Worm (Caenorhabditis elegans) whole organism, late embryonic: ENCODE measurements around the gene C49F5.8.

Experiments used
- F13H6.1 ChIP-seq: sonication (generic microtip); optimal IDR thresholded peaks from 2 replicates; lab custom pipeline; 2016; ENCODE audit warnings: missing genetic modification characterization, missing compliant biosample characterization
- K02D7.2 ChIP-seq: sonication (generic microtip); optimal IDR thresholded peaks from 2 replicates; lab custom pipeline; 2017; ENCODE audit warnings: mild to moderate bottlenecking, missing genetic modification characterization, missing compliant biosample characterization
- K09A11.1 ChIP-seq: sonication (generic microtip); optimal IDR thresholded peaks from 2 replicates; lab custom pipeline; 2017; ENCODE audit warnings: antibody characterized with exemption, mild to moderate bottlenecking, missing genetic modification characterization, missing compliant biosample characterization; ENCODE audit not compliant: insufficient read depth
- Y22D7AL.16 ChIP-seq: sonication (generic microtip); optimal IDR thresholded peaks from 2 replicates; lab custom pipeline; 2016; ENCODE audit warnings: missing genetic modification characterization, missing compliant biosample characterization
- ahr-1 ChIP-seq: sonication (generic microtip); optimal IDR thresholded peaks from 2 replicates; lab custom pipeline; 2016; ENCODE audit warnings: missing genetic modification characterization, missing compliant biosample characterization
- ama-1 ChIP-seq: fragments of 150-350 bp; optimal IDR thresholded peaks from 2 replicates; lab custom pipeline; 2014
- ceh-14 ChIP-seq: sonication (generic microtip); optimal IDR thresholded peaks from 2 replicates; lab custom pipeline; 2016; ENCODE audit warnings: missing genotype, missing genetic modification characterization, missing compliant biosample characterization
- ceh-18 ChIP-seq: sonication (generic microtip); optimal IDR thresholded peaks from 2 replicates; lab custom pipeline; 2016; ENCODE audit warnings: missing genetic modification characterization, missing compliant biosample characterization
- ceh-19 ChIP-seq: fragments of 200-800 bp; sonication (Bioruptor generic); optimal IDR thresholded peaks from 2 replicates; lab custom pipeline; 2018; ENCODE audit warnings: mild to moderate bottlenecking, missing genetic modification characterization, missing compliant biosample characterization
- ceh-22 ChIP-seq: sonication (generic microtip); optimal IDR thresholded peaks from 2 replicates; lab custom pipeline; 2017; ENCODE audit warnings: missing biosample characterization, missing genetic modification characterization
- ceh-24 ChIP-seq: sonication (generic microtip); optimal IDR thresholded peaks from 2 replicates; lab custom pipeline; 2016; ENCODE audit warnings: mild to moderate bottlenecking, missing genetic modification characterization, missing compliant biosample characterization
- ceh-30 ChIP-seq: fragments of 150-350 bp; optimal IDR thresholded peaks from 2 replicates; lab custom pipeline; 2014; ENCODE audit warnings: missing biosample characterization, missing genetic modification characterization
- ceh-31 ChIP-seq: sonication (generic microtip); optimal IDR thresholded peaks from 2 replicates; lab custom pipeline; 2016; ENCODE audit warnings: missing genetic modification characterization, missing compliant biosample characterization
- ceh-9 ChIP-seq: sonication (generic microtip); optimal IDR thresholded peaks from 2 replicates; lab custom pipeline; 2016; ENCODE audit warnings: mild to moderate bottlenecking, missing genetic modification characterization, inconsistent platforms, missing compliant biosample characterization
- elt-2 ChIP-seq: sonication (generic microtip); optimal IDR thresholded peaks from 2 replicates; lab custom pipeline; 2016; ENCODE audit warnings: missing genetic modification reagents, missing genetic modification characterization, missing compliant biosample characterization
- ets-4 ChIP-seq: sonication (generic microtip); optimal IDR thresholded peaks from 2 replicates; lab custom pipeline; 2016; ENCODE audit warnings: missing genetic modification characterization, missing compliant biosample characterization
- eyg-1 ChIP-seq: sonication (generic microtip); optimal IDR thresholded peaks from 2 replicates; lab custom pipeline; 2016; ENCODE audit warnings: missing genotype, missing genetic modification characterization, missing compliant biosample characterization
- fax-1 ChIP-seq: sonication (generic microtip); optimal IDR thresholded peaks from 2 replicates; lab custom pipeline; 2016; ENCODE audit warnings: missing genotype, missing genetic modification characterization, missing compliant biosample characterization
- fkh-10 ChIP-seq: fragments of 150-350 bp; optimal IDR thresholded peaks from 2 replicates; lab custom pipeline; 2014; ENCODE audit warnings: missing biosample characterization, missing genetic modification reagents, missing genetic modification characterization
- fkh-6 ChIP-seq: sonication (generic microtip); optimal IDR thresholded peaks from 2 replicates; lab custom pipeline; 2016; ENCODE audit warnings: missing genetic modification characterization, missing compliant biosample characterization
- hlh-13 ChIP-seq: fragments of 200-800 bp; sonication (Bioruptor generic); optimal IDR thresholded peaks from 2 replicates; lab custom pipeline; 2018; ENCODE audit warnings: mild to moderate bottlenecking, missing genetic modification characterization, missing compliant biosample characterization
- hlh-30 ChIP-seq: sonication (generic microtip); optimal IDR thresholded peaks from 2 replicates; lab custom pipeline; 2017; ENCODE audit warnings: antibody characterized with exemption, missing genetic modification characterization, missing compliant biosample characterization; ENCODE audit not compliant: insufficient read depth
- hlh-6 ChIP-seq: sonication (generic microtip); optimal IDR thresholded peaks from 2 replicates; lab custom pipeline; 2016; ENCODE audit warnings: missing genotype, missing genetic modification characterization, missing compliant biosample characterization
- lim-6 ChIP-seq: sonication (generic microtip); optimal IDR thresholded peaks from 2 replicates; lab custom pipeline; 2016; ENCODE audit warnings: missing genetic modification characterization, missing compliant biosample characterization
- lin-11 ChIP-seq: fragments of 200-800 bp; sonication (Bioruptor generic); optimal IDR thresholded peaks from 2 replicates; lab custom pipeline; 2018; ENCODE audit warnings: mild to moderate bottlenecking, missing genetic modification characterization, missing compliant biosample characterization
- madf-2 ChIP-seq: sonication (generic microtip); optimal IDR thresholded peaks from 2 replicates; lab custom pipeline; 2017; ENCODE audit warnings: missing genetic modification characterization, missing compliant biosample characterization
- nfya-1 ChIP-seq: sonication (generic microtip); optimal IDR thresholded peaks from 2 replicates; lab custom pipeline; 2017; ENCODE audit warnings: missing genetic modification characterization, mild to moderate bottlenecking, missing compliant biosample characterization, antibody characterized with exemption, moderate library complexity
- nhr-232 ChIP-seq: sonication (generic microtip); optimal IDR thresholded peaks from 2 replicates; lab custom pipeline; 2016; ENCODE audit warnings: missing genetic modification characterization, missing compliant biosample characterization
- npax-4 ChIP-seq: sonication (generic microtip); optimal IDR thresholded peaks from 2 replicates; lab custom pipeline; 2016; ENCODE audit warnings: missing genetic modification characterization, missing compliant biosample characterization
- pax-1 ChIP-seq: fragments of 150-350 bp; optimal IDR thresholded peaks from 2 replicates; lab custom pipeline; 2014; ENCODE audit warnings: missing biosample characterization, missing genetic modification characterization
- pha-2 ChIP-seq: sonication (generic microtip); optimal IDR thresholded peaks from 2 replicates; lab custom pipeline; 2017; ENCODE audit warnings: mild to moderate bottlenecking, missing genetic modification characterization, missing compliant biosample characterization
- pha-4 ChIP-seq: fragments of 150-350 bp; optimal IDR thresholded peaks from 2 replicates; lab custom pipeline; 2018; ENCODE audit warnings: missing biosample characterization, missing genetic modification reagents, missing genetic modification characterization
- pqm-1 ChIP-seq: sonication (generic microtip); optimal IDR thresholded peaks from 2 replicates; lab custom pipeline; 2016; ENCODE audit warnings: missing genetic modification characterization, missing compliant biosample characterization
- pros-1 ChIP-seq: fragments of 150-350 bp; optimal IDR thresholded peaks from 2 replicates; lab custom pipeline; 2014; ENCODE audit warnings: missing biosample characterization, missing genetic modification reagents, missing genetic modification characterization
- rnt-1 ChIP-seq: sonication (generic microtip); optimal IDR thresholded peaks from 2 replicates; lab custom pipeline; 2016; ENCODE audit warnings: missing genetic modification characterization, missing compliant biosample characterization
- sdc-2 ChIP-seq: sonication (generic microtip); optimal IDR thresholded peaks from 2 replicates; lab custom pipeline; 2016; ENCODE audit warnings: missing genotype, missing genetic modification characterization, missing compliant biosample characterization
- sox-2 ChIP-seq: fragments of 200-800 bp; sonication (Bioruptor generic); IDR thresholded peaks from 2 replicates; pipeline ENCODE4 v1.3.6; 2022; ENCODE audit warnings: missing genetic modification reagents, missing genetic modification characterization, missing compliant biosample characterization
- sox-4 ChIP-seq: sonication (generic microtip); optimal IDR thresholded peaks from 2 replicates; lab custom pipeline; 2017; ENCODE audit warnings: mild to moderate bottlenecking, missing genetic modification characterization, inconsistent platforms, missing compliant biosample characterization
- syd-9 ChIP-seq: sonication (generic microtip); optimal IDR thresholded peaks from 2 replicates; lab custom pipeline; 2016; ENCODE audit warnings: mild to moderate bottlenecking, missing genetic modification characterization, moderate library complexity, missing compliant biosample characterization
- unc-3 ChIP-seq, 2 experiments: fragments of 200-800 bp in 1 of 2; sonication (Bioruptor generic) in 1 of 2; sonication (generic microtip) in 1 of 2; conservative IDR thresholded peaks in 1 of 2; optimal IDR thresholded peaks in 1 of 2; 2 replicates each; pipeline versions ENCODE4 v1.3.6 to Lab custom; 2016 to 2022; ENCODE audit warnings: missing compliant biosample characterization in 2 of 2, missing genetic modification characterization in 2 of 2, missing genetic modification reagents in 1 of 2
- unc-55 ChIP-seq: sonication (generic microtip); optimal IDR thresholded peaks from 2 replicates; lab custom pipeline; 2017; ENCODE audit warnings: missing biosample characterization, missing genetic modification reagents, missing genetic modification characterization
- unc-86 ChIP-seq: sonication (generic microtip); optimal IDR thresholded peaks from 2 replicates; lab custom pipeline; 2016; ENCODE audit warnings: missing genetic modification characterization, missing compliant biosample characterization
- ztf-16 ChIP-seq: sonication (generic microtip); optimal IDR thresholded peaks from 2 replicates; lab custom pipeline; 2017; ENCODE audit warnings: missing genetic modification characterization, missing compliant biosample characterization

Gene C49F5.8

DNA sequence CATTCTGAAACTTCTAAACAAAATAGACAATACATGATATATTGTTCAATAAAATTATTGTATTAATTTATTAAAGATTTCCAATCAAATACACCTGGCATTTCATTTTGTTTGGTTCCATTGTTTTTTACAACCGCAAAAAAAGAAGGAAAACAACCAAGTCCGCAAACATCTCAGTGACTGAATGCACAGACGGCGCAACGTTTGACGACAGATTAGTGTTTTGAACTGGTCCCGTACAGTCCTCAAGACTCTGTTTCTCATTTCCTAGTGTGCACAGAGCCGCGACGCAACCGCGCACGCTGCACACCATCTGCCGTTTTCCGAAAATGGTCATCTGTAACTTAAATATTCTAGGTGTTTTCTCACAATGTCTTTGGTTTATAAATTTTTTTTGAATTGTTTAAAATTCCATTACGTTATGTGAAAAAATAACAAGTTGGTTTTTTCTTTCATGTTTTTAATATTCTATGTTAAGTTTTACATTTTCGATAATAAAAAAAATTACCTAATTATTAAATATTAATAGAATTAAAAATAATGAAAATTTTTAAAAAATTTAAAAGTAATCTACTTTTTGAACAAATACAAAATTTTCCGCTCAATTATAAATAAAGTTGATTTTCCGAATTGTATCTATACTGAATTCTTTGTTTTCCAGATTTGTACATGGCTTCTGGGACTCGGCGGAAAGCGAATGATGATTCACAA, 11.6 kb upstream of the C49F5.8 start, which contains the start of gene lsd-1:
Gene lsd-1 (plus strand): TSS at position 661 of the 711 bp plus-strand sequence.
- no peak for TF ChIP-seq unc-3 (GFP tag; conservative IDR thresholded peaks at IDR 0.05; lab: Robert Waterston, UW)
- no peak for TF ChIP-seq unc-3 (tag; optimal IDR thresholded peaks at IDR 0.05; lab: Kevin White, UChicago)
- no peak for TF ChIP-seq ahr-1 (tag; lab: Kevin White, UChicago)
- TF ChIP-seq npax-4: no peak
- no peak for TF ChIP-seq ztf-16 (tag; lab: Kevin White, UChicago)
- TF ChIP-seq unc-86 (tag; lab: Kevin White, UChicago): no peak
- TF ChIP-seq syd-9: no peak
- TF ChIP-seq sdc-2: peak; percentile 24

DNA sequence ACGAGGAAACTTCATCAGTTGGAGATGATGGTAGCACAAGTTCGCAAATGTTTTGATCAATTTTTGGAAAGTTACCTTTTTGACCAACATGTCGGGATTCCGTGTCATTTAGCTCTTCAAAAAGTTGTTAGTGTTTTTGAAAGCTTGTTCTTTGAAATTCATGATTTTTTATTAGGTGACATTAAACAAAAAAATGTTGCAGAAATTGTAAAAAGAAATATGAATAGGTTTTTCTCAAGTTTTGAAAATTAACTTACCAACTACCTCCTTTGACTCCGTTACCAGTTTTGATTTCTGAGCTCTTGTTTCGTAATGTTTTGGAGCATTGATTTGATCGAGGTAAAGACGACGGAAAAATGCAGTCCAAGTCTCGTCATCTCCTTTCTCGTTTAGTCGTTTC, 7.8 kb upstream of the C49F5.8 start:
- no peak for TF ChIP-seq pha-2 (tag; lab: Kevin White, UChicago)
- no peak for TF ChIP-seq ceh-14
- no peak for TF ChIP-seq K09A11.1 (tag; lab: Kevin White, UChicago)
- TF ChIP-seq sox-4: no peak
- no peak for TF ChIP-seq ceh-19
- no peak for TF ChIP-seq F13H6.1
- TF ChIP-seq lin-11 (tag; lab: Kevin White, UChicago): no peak
- TF ChIP-seq ceh-18 (tag; lab: Kevin White, UChicago): no peak
- TF ChIP-seq lim-6 (tag; lab: Kevin White, UChicago): no peak
- TF ChIP-seq pros-1 (tag; lab: Kevin White, UChicago): no peak
- TF ChIP-seq sox-2: no peak
- TF ChIP-seq ceh-22: no peak
- no peak for TF ChIP-seq Y22D7AL.16 (tag; lab: Kevin White, UChicago)
- TF ChIP-seq nhr-232: no peak
- no peak for TF ChIP-seq ama-1 (lab: Kevin White, UChicago)
- no peak for TF ChIP-seq sdc-2
- TF ChIP-seq hlh-13 (GFP tag; lab: Kevin White, UChicago): no peak
- no peak for TF ChIP-seq fkh-6 (tag; lab: Kevin White, UChicago)

DNA sequence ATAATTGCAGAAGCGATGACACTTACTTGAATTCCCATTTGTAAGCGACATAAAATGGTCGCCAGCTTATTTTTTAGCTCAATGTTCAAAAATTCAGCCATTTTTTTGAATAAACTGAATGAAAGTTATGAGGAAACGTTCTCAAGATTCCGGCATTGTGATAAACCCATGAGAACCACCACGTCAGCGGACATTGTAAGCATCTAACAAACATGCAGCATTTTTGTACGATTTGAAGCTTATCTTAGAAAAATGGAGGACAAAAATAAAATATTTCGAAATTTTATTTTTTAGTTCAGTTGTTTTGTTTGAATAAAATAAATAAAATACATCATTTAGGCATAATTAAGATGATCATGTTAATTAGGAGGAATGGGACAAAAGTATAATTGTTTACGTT, 6.7 kb upstream of the C49F5.8 start, which contains the start of gene T08D10.4:
Gene T08D10.4 (minus strand): TSS at position 101 of the 400 bp plus-strand sequence.
- TF ChIP-seq ceh-24 (tag; lab: Kevin White, UChicago) (no peak), pros-1 (tag; lab: Kevin White, UChicago) (no peak), rnt-1 (tag; lab: Kevin White, UChicago) (no peak), hlh-13 (GFP tag; lab: Kevin White, UChicago) (no peak), hlh-6 (tag; lab: Kevin White, UChicago) (no peak), ceh-14 (no peak), K02D7.2 (no peak), nhr-232 (no peak), ztf-16 (tag; lab: Kevin White, UChicago) (no peak)
- TF ChIP-seq, all 69 proteins: peak for 0

DNA sequence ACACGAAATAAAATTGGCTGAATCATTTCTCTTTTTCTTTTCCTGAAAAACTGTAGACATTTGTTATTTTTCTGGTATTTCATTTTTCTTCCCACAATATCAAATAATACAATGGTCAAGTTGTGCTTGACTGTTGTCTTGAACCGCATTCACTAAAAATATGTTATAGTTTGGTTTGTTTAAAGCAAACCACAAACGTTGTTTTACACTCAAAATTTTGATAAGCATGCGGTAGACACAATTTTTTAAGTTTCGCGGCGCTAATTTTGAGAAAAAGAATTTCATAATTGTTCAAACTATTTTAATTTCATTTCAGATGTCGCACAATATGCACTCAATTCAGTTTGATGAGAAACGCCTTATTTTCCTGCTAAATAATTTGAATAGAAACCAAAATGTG, 4.8 kb upstream of the C49F5.8 start, which contains the start of gene T08D10.3:
Gene T08D10.3 (plus strand): TSS at position 301 of the 400 bp plus-strand sequence.
- no peak for TF ChIP-seq sox-2
- TF ChIP-seq lin-11 (tag; lab: Kevin White, UChicago): no peak
- no peak for TF ChIP-seq ets-4 (tag; lab: Kevin White, UChicago)
- TF ChIP-seq ceh-9 (tag; lab: Kevin White, UChicago): no peak
- TF ChIP-seq eyg-1 (tag; lab: Kevin White, UChicago): no peak
- TF ChIP-seq fkh-10 (GFP tag; lab: Kevin White, UChicago): no peak

DNA sequence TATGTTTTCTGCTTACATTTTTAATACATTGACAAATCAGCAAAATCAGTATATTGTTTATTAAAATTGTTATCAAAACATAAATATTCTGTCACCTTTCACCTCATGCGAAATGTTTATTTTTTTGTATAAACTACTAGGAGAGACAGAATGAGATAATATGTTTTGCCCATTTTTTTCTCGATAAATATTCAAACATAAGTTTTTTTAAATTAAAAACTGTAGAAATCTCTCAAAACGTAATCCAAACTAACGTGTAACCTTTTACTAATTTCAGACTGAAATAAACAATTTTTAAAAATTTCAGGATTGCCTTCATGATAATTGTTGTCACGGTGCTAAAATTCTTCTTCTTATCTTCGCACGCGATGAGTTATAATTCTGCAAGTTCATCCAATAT, 2.7 kb upstream of the C49F5.8 start, which contains the start of gene T08D10.5:
Gene T08D10.5 (plus strand): TSS at position 301 of the 400 bp plus-strand sequence.
- TF ChIP-seq sox-2 (no peak), pqm-1 (tag; lab: Kevin White, UChicago) (no peak), lim-6 (tag; lab: Kevin White, UChicago) (no peak), K09A11.1 (tag; lab: Kevin White, UChicago) (no peak), hlh-30 (no peak), ceh-19 (no peak), nfya-1 (tag; lab: Kevin White, UChicago) (no peak), Y22D7AL.16 (tag; lab: Kevin White, UChicago) (no peak), ceh-31 (tag; lab: Kevin White, UChicago) (no peak), pha-4 (tag; lab: Kevin White, UChicago) (no peak), syd-9 (no peak), fkh-6 (tag; lab: Kevin White, UChicago) (no peak), ceh-30 (tag; lab: Kevin White, UChicago) (no peak), rnt-1 (tag; lab: Kevin White, UChicago) (no peak), sdc-2 (no peak), elt-2 (tag; lab: Kevin White, UChicago) (no peak), unc-55 (GFP tag; lab: Kevin White, UChicago) (no peak), pax-1 (no peak), fax-1 (no peak), madf-2 (tag; lab: Kevin White, UChicago) (no peak)
- TF ChIP-seq, all 69 proteins: peak for 0
